Fruit fly (Drosophila melanogaster) Kc167 (cell line): Measurements from ENCODE around the gene Sas-6.

Experiments
- Sin3A ChIP-seq: fragments of >200 bp; optimal IDR thresholded peaks from 2 replicates; lab custom pipeline; 2018; ENCODE audit warnings: missing external identifiers
- h ChIP-seq: fragments of >200 bp; optimal IDR thresholded peaks from 3 replicates; lab custom pipeline; 2018; ENCODE audit warnings: missing external identifiers
- insv ChIP-seq: fragments of >200 bp; optimal IDR thresholded peaks from 3 replicates; lab custom pipeline; 2018; ENCODE audit warnings: missing external identifiers
- psq ChIP-seq: fragments of >200 bp; optimal IDR thresholded peaks from 2 replicates; lab custom pipeline; 2017; ENCODE audit warnings: missing external identifiers
- ttk ChIP-seq: sonication (Bioruptor generic); optimal IDR thresholded peaks from 2 replicates; lab custom pipeline; 2017; ENCODE audit warnings: missing external identifiers

dm6 chr3R:29999495-29999894 lies 4.3 kb downstream of the Sas-6 start, which contains the start of gene CG34298:
- no peak for TF ChIP-seq psq (lab: Kevin White, UChicago)
- no peak for TF ChIP-seq ttk (lab: Kevin White, UChicago)
- no peak for TF ChIP-seq Sin3A (lab: Kevin White, UChicago)
- no peak for TF ChIP-seq insv (lab: Kevin White, UChicago)
- TF ChIP-seq h, result no peak
